Fruit fly (Drosophila melanogaster): ENCODE measurements around the gene Dysb.
A peak's percentile ranks its signal among the peaks of the same experiment; 100 is the strongest.

Gene Dysb

DNA sequence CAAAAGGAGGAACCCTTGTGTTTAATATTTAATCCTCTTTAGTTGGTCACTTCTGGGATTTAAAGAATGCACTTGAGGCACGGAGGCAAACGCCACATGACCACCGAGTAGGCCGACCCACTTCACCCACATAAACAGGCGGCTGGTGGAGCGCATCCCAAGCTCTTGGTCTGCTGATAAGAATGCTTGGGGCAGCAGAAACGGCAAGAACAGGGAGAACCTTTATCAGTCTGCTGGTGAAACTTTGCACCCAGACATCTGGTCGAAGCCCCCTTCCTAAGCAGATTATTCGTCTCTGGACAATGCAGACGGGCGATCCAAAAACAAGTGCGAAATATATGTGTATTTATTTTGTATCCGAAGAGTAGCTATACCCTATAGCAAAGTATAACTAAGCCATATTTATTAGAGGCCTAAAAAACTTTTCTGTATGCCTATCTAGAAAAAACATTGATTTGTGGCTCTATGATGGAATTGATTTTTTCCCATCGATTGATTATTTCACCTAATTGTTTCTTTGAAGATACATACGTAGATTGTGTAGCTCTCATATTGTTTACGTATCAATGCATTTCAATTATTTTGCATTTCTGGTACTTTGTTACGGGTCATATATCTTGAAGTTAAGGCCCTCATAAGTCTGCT is 21.8 kb downstream of the Dysb start:
- TF ChIP-seq dl (GFP tag; optimal IDR thresholded peaks at IDR 0.05; ENCODE audit: insufficient read depth in 1 of 2, partially characterized antibody in 2 of 2) (no peak), sage (GFP tag; optimal IDR thresholded peaks at IDR 0.05) (no peak), pan (optimal IDR thresholded peaks at IDR 0.05) (no peak), HLH106 (tag; optimal IDR thresholded peaks at IDR 0.05) (no peak), brk (GFP tag; optimal IDR thresholded peaks at IDR 0.05) (no peak), tai (GFP tag; optimal IDR thresholded peaks at IDR 0.05) (no peak), woc (GFP tag; optimal IDR thresholded peaks at IDR 0.05) (no peak), h (GFP tag; optimal IDR thresholded peaks at IDR 0.05) (peak; percentile 8), Mio (GFP tag; optimal IDR thresholded peaks at IDR 0.05) (no peak), Vsx2 (GFP tag; optimal IDR thresholded peaks at IDR 0.05; ENCODE audit: partially characterized antibody) (no peak), Abd-B (GFP tag; optimal IDR thresholded peaks at IDR 0.05) (no peak), Jra (GFP tag; optimal IDR thresholded peaks at IDR 0.05) (no peak), fru (GFP tag; optimal IDR thresholded peaks at IDR 0.05) (peak; percentile 41), usp (GFP tag; optimal IDR thresholded peaks at IDR 0.05) (no peak), psq (GFP tag; optimal IDR thresholded peaks at IDR 0.05) (no peak), N (GFP tag; optimal IDR thresholded peaks at IDR 0.05) (no peak), Rel (GFP tag; optimal IDR thresholded peaks at IDR 0.05) (no peak), Rel (tag; optimal IDR thresholded peaks at IDR 0.05) (peak; percentile 35), br (GFP tag; optimal IDR thresholded peaks at IDR 0.05) (no peak), GATAd (GFP tag; optimal IDR thresholded peaks at IDR 0.05) (no peak), Dfd (GFP tag; optimal IDR thresholded peaks at IDR 0.05) (no peak), Dif (GFP tag; optimal IDR thresholded peaks at IDR 0.05; ENCODE audit: partially characterized antibody) (peak; percentile 0), rgr (GFP tag; optimal IDR thresholded peaks at IDR 0.05) (peak; percentile 20), dmrt93B (GFP tag; optimal IDR thresholded peaks at IDR 0.05) (no peak), CrebA (GFP tag; optimal IDR thresholded peaks at IDR 0.05; ENCODE audit: borderline replicate concordance) (no peak), OdsH (GFP tag; optimal IDR thresholded peaks at IDR 0.05) (no peak), jim (GFP tag; optimal IDR thresholded peaks at IDR 0.05) (no peak), Sp1 (GFP tag; optimal IDR thresholded peaks at IDR 0.05) (no peak), Hnf4 (GFP tag; optimal IDR thresholded peaks at IDR 0.05) (peak; percentile 30), ey (GFP tag; optimal IDR thresholded peaks at IDR 0.05) (no peak), Hr78 (GFP tag; optimal IDR thresholded peaks at IDR 0.05) (no peak), dsf (GFP tag; optimal IDR thresholded peaks at IDR 0.05; ENCODE audit: borderline replicate concordance) (no peak), lola (GFP tag; optimal IDR thresholded peaks at IDR 0.05) (no peak), foxo (GFP tag; optimal IDR thresholded peaks at IDR 0.05) (peak in 1 of 2 experiments; percentile 33), Myc (optimal IDR thresholded peaks at IDR 0.05) (no peak), sv (GFP tag; optimal IDR thresholded peaks at IDR 0.05) (no peak), CG32264 (GFP tag; optimal IDR thresholded peaks at IDR 0.05) (no peak), CG9705 (GFP tag; optimal IDR thresholded peaks at IDR 0.05) (no peak), Hr83 (GFP tag; optimal IDR thresholded peaks at IDR 0.05; ENCODE audit: poor library complexity, severe bottlenecking) (no peak)

DNA sequence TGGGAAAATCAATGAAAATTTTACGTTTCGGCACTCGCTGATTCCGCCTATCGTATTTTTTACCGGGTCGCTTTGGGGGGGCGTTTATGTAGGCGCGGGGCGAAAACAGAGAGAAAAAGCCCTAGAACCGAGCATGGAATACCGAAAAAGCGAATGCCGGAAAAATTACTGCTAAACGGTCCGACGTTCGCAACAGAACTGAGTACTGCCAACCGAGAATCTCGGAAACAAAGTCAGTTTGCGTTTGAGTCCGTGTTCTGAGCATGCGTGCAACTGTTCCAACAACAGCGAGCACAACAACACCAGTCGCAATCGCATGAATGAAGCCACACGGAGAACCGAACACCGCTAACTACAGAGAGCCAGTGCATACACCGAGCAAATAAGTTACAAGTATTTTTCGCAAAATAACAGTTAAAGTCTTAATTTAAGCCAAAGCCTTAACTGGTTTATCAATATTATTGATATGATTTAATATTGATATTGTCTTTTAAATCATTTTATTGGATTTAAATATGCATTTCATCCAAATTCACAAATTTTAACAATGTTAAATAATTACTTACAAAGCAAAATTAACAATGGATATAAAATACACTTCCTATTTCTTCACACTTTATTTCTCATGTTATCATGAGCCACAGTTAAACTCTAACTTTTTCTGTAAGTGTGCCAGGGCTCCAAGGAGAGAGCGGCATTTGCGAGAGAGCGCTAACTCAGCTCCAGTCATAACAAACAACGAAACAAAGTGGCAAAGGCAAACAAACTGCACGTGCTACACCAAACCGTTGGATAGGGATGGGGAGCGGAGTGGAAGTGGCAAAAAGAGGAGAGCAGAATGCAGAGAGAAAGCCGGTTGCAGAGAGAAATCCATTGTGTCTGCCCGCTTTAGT is 23.0 kb downstream of the Dysb start, which contains the start of gene CG3961:
TSS of gene CG3961 (minus strand) at position 201 of the 893 bp plus-strand sequence.
- TF ChIP-seq CG9705 (GFP tag; optimal IDR thresholded peaks at IDR 0.05) (peak; percentile 90), dsf (GFP tag; optimal IDR thresholded peaks at IDR 0.05; ENCODE audit: borderline replicate concordance) (peak; percentile 88), woc (GFP tag; optimal IDR thresholded peaks at IDR 0.05) (peak; percentile 90), psq (GFP tag; optimal IDR thresholded peaks at IDR 0.05) (peak; percentile 98), Abd-B (GFP tag; optimal IDR thresholded peaks at IDR 0.05) (no peak), Rel (GFP tag; optimal IDR thresholded peaks at IDR 0.05) (peak; percentile 86), Rel (tag; optimal IDR thresholded peaks at IDR 0.05) (peak; percentile 82), rgr (GFP tag; optimal IDR thresholded peaks at IDR 0.05) (peak; percentile 98), pan (optimal IDR thresholded peaks at IDR 0.05) (no peak), sv (GFP tag; optimal IDR thresholded peaks at IDR 0.05) (peak; percentile 94), brk (GFP tag; optimal IDR thresholded peaks at IDR 0.05) (peak; percentile 96), Vsx2 (GFP tag; optimal IDR thresholded peaks at IDR 0.05; ENCODE audit: partially characterized antibody) (no peak), N (GFP tag; optimal IDR thresholded peaks at IDR 0.05) (no peak), jim (GFP tag; optimal IDR thresholded peaks at IDR 0.05) (no peak), Hr83 (GFP tag; optimal IDR thresholded peaks at IDR 0.05; ENCODE audit: poor library complexity, severe bottlenecking) (peak; percentile 34), OdsH (GFP tag; optimal IDR thresholded peaks at IDR 0.05) (peak; percentile 99), dmrt93B (GFP tag; optimal IDR thresholded peaks at IDR 0.05) (peak; percentile 93), h (GFP tag; optimal IDR thresholded peaks at IDR 0.05) (peak; percentile 97), foxo (GFP tag; optimal IDR thresholded peaks at IDR 0.05) (peak in 1 of 2 experiments; percentile 99), Dfd (GFP tag; optimal IDR thresholded peaks at IDR 0.05) (peak; percentile 97), Myc (optimal IDR thresholded peaks at IDR 0.05) (no peak), sage (GFP tag; optimal IDR thresholded peaks at IDR 0.05) (peak; percentile 89), dl (GFP tag; optimal IDR thresholded peaks at IDR 0.05; ENCODE audit: insufficient read depth in 1 of 2, partially characterized antibody in 2 of 2) (peak; percentile 89 to 90), Hr78 (GFP tag; optimal IDR thresholded peaks at IDR 0.05) (no peak), fru (GFP tag; optimal IDR thresholded peaks at IDR 0.05) (peak; percentile 97), ey (GFP tag; optimal IDR thresholded peaks at IDR 0.05) (peak; percentile 95), GATAd (GFP tag; optimal IDR thresholded peaks at IDR 0.05) (no peak), usp (GFP tag; optimal IDR thresholded peaks at IDR 0.05) (no peak), CrebA (GFP tag; optimal IDR thresholded peaks at IDR 0.05; ENCODE audit: borderline replicate concordance) (peak; percentile 82), HLH106 (tag; optimal IDR thresholded peaks at IDR 0.05) (peak; percentile 99), br (GFP tag; optimal IDR thresholded peaks at IDR 0.05) (peak; percentile 95), Mio (GFP tag; optimal IDR thresholded peaks at IDR 0.05) (peak; percentile 61), tai (GFP tag; optimal IDR thresholded peaks at IDR 0.05) (peak; percentile 89), CG32264 (GFP tag; optimal IDR thresholded peaks at IDR 0.05) (peak; percentile 67), Sp1 (GFP tag; optimal IDR thresholded peaks at IDR 0.05) (peak; percentile 99), Jra (GFP tag; optimal IDR thresholded peaks at IDR 0.05) (peak; percentile 84), lola (GFP tag; optimal IDR thresholded peaks at IDR 0.05) (no peak), Dif (GFP tag; optimal IDR thresholded peaks at IDR 0.05; ENCODE audit: partially characterized antibody) (peak; percentile 93)

All from whole organism, wandering third instar larva.